Worm (Caenorhabditis elegans) whole organism, late embryonic: ENCODE results near the gene srbc-25.

Source experiments
- C38D4.7 ChIP-seq: fragments of 200-800 bp; sonication (Bioruptor generic); optimal IDR thresholded peaks from 2 replicates; lab custom pipeline; 2018; ENCODE audit warnings: mild to moderate bottlenecking, missing genetic modification characterization, moderate library complexity, missing compliant biosample characterization
- F13H6.1 ChIP-seq: sonication (generic microtip); optimal IDR thresholded peaks from 2 replicates; lab custom pipeline; 2016; ENCODE audit warnings: missing genetic modification characterization, missing compliant biosample characterization
- T23F11.4 ChIP-seq: fragments of 200-800 bp; sonication (Bioruptor generic); optimal IDR thresholded peaks from 2 replicates; lab custom pipeline; 2018; ENCODE audit warnings: mild to moderate bottlenecking, missing genetic modification characterization, missing compliant biosample characterization
- ahr-1 ChIP-seq: sonication (generic microtip); optimal IDR thresholded peaks from 2 replicates; lab custom pipeline; 2016; ENCODE audit warnings: missing genetic modification characterization, missing compliant biosample characterization
- ceh-14 ChIP-seq: sonication (generic microtip); optimal IDR thresholded peaks from 2 replicates; lab custom pipeline; 2016; ENCODE audit warnings: missing genotype, missing genetic modification characterization, missing compliant biosample characterization
- ceh-18 ChIP-seq: sonication (generic microtip); optimal IDR thresholded peaks from 2 replicates; lab custom pipeline; 2016; ENCODE audit warnings: missing genetic modification characterization, missing compliant biosample characterization
- ceh-19 ChIP-seq: fragments of 200-800 bp; sonication (Bioruptor generic); optimal IDR thresholded peaks from 2 replicates; lab custom pipeline; 2018; ENCODE audit warnings: mild to moderate bottlenecking, missing genetic modification characterization, missing compliant biosample characterization
- ceh-22 ChIP-seq: sonication (generic microtip); optimal IDR thresholded peaks from 2 replicates; lab custom pipeline; 2017; ENCODE audit warnings: missing biosample characterization, missing genetic modification characterization
- ceh-30 ChIP-seq: fragments of 150-350 bp; optimal IDR thresholded peaks from 2 replicates; lab custom pipeline; 2014; ENCODE audit warnings: missing biosample characterization, missing genetic modification characterization
- ceh-45 ChIP-seq: fragments of 200-800 bp; sonication (Bioruptor generic); IDR thresholded peaks from 2 replicates; pipeline ENCODE4 v1.3.6; 2022; ENCODE audit warnings: missing genetic modification reagents, missing genetic modification characterization, missing compliant biosample characterization
- ceh-6 ChIP-seq: fragments of 200-800 bp; sonication (Bioruptor generic); optimal IDR thresholded peaks from 2 replicates; lab custom pipeline; 2018; ENCODE audit warnings: mild to moderate bottlenecking, missing genetic modification characterization, missing compliant biosample characterization
- che-1 ChIP-seq: sonication (generic microtip); optimal IDR thresholded peaks from 2 replicates; lab custom pipeline; 2016; ENCODE audit warnings: mild to moderate bottlenecking, missing genetic modification characterization, missing compliant biosample characterization
- elt-4 ChIP-seq: sonication (generic microtip); optimal IDR thresholded peaks from 2 replicates; lab custom pipeline; 2016; ENCODE audit warnings: missing genetic modification characterization, missing compliant biosample characterization
- ets-4 ChIP-seq: sonication (generic microtip); optimal IDR thresholded peaks from 2 replicates; lab custom pipeline; 2016; ENCODE audit warnings: missing genetic modification characterization, missing compliant biosample characterization
- eyg-1 ChIP-seq: sonication (generic microtip); optimal IDR thresholded peaks from 2 replicates; lab custom pipeline; 2016; ENCODE audit warnings: missing genotype, missing genetic modification characterization, missing compliant biosample characterization
- fax-1 ChIP-seq: sonication (generic microtip); optimal IDR thresholded peaks from 2 replicates; lab custom pipeline; 2016; ENCODE audit warnings: missing genotype, missing genetic modification characterization, missing compliant biosample characterization
- fkh-6 ChIP-seq: sonication (generic microtip); optimal IDR thresholded peaks from 2 replicates; lab custom pipeline; 2016; ENCODE audit warnings: missing genetic modification characterization, missing compliant biosample characterization
- gmeb-2 ChIP-seq: sonication (generic microtip); optimal IDR thresholded peaks from 2 replicates; lab custom pipeline; 2016; ENCODE audit warnings: missing genetic modification characterization, inconsistent platforms, missing compliant biosample characterization
- hlh-13 ChIP-seq: fragments of 200-800 bp; sonication (Bioruptor generic); optimal IDR thresholded peaks from 2 replicates; lab custom pipeline; 2018; ENCODE audit warnings: mild to moderate bottlenecking, missing genetic modification characterization, missing compliant biosample characterization
- hlh-15 ChIP-seq: sonication (generic microtip); optimal IDR thresholded peaks from 2 replicates; lab custom pipeline; 2016; ENCODE audit warnings: missing genetic modification characterization, missing compliant biosample characterization
- lim-6 ChIP-seq: sonication (generic microtip); optimal IDR thresholded peaks from 2 replicates; lab custom pipeline; 2016; ENCODE audit warnings: missing genetic modification characterization, missing compliant biosample characterization
- lin-11 ChIP-seq: fragments of 200-800 bp; sonication (Bioruptor generic); optimal IDR thresholded peaks from 2 replicates; lab custom pipeline; 2018; ENCODE audit warnings: mild to moderate bottlenecking, missing genetic modification characterization, missing compliant biosample characterization
- madf-2 ChIP-seq: sonication (generic microtip); optimal IDR thresholded peaks from 2 replicates; lab custom pipeline; 2017; ENCODE audit warnings: missing genetic modification characterization, missing compliant biosample characterization
- nfya-1 ChIP-seq: sonication (generic microtip); optimal IDR thresholded peaks from 2 replicates; lab custom pipeline; 2017; ENCODE audit warnings: missing genetic modification characterization, mild to moderate bottlenecking, missing compliant biosample characterization, antibody characterized with exemption, moderate library complexity
- nhr-11 ChIP-seq: fragments of 150-350 bp; optimal IDR thresholded peaks from 2 replicates; lab custom pipeline; 2014; ENCODE audit warnings: missing biosample characterization, missing genetic modification characterization
- nhr-232 ChIP-seq: sonication (generic microtip); optimal IDR thresholded peaks from 2 replicates; lab custom pipeline; 2016; ENCODE audit warnings: missing genetic modification characterization, missing compliant biosample characterization
- pat-9 ChIP-seq: fragments of 200-800 bp; sonication (Bioruptor generic); optimal IDR thresholded peaks from 2 replicates; lab custom pipeline; 2018; ENCODE audit warnings: mild to moderate bottlenecking, missing genetic modification characterization, moderate library complexity, missing compliant biosample characterization
- pha-4 ChIP-seq: fragments of 150-350 bp; optimal IDR thresholded peaks from 2 replicates; lab custom pipeline; 2018; ENCODE audit warnings: missing biosample characterization, missing genetic modification reagents, missing genetic modification characterization
- pqm-1 ChIP-seq: sonication (generic microtip); optimal IDR thresholded peaks from 2 replicates; lab custom pipeline; 2016; ENCODE audit warnings: missing genetic modification characterization, missing compliant biosample characterization
- pros-1 ChIP-seq: fragments of 150-350 bp; optimal IDR thresholded peaks from 2 replicates; lab custom pipeline; 2014; ENCODE audit warnings: missing biosample characterization, missing genetic modification reagents, missing genetic modification characterization
- rnt-1 ChIP-seq: sonication (generic microtip); optimal IDR thresholded peaks from 2 replicates; lab custom pipeline; 2016; ENCODE audit warnings: missing genetic modification characterization, missing compliant biosample characterization
- sox-4 ChIP-seq: sonication (generic microtip); optimal IDR thresholded peaks from 2 replicates; lab custom pipeline; 2017; ENCODE audit warnings: mild to moderate bottlenecking, missing genetic modification characterization, inconsistent platforms, missing compliant biosample characterization
- syd-9 ChIP-seq: sonication (generic microtip); optimal IDR thresholded peaks from 2 replicates; lab custom pipeline; 2016; ENCODE audit warnings: mild to moderate bottlenecking, missing genetic modification characterization, moderate library complexity, missing compliant biosample characterization
- tbx-2 ChIP-seq: sonication (generic microtip); optimal IDR thresholded peaks from 2 replicates; lab custom pipeline; 2016; ENCODE audit warnings: missing genetic modification characterization, missing compliant biosample characterization
- tbx-7 ChIP-seq: sonication (generic microtip); optimal IDR thresholded peaks from 2 replicates; lab custom pipeline; 2016; ENCODE audit warnings: missing genotype, missing genetic modification characterization, missing compliant biosample characterization
- unc-3 ChIP-seq, 2 experiments: fragments of 200-800 bp in 1 of 2; sonication (Bioruptor generic) in 1 of 2; sonication (generic microtip) in 1 of 2; conservative IDR thresholded peaks in 1 of 2; optimal IDR thresholded peaks in 1 of 2; 2 replicates each; pipeline versions ENCODE4 v1.3.6 to Lab custom; 2016 to 2022; ENCODE audit warnings: missing compliant biosample characterization in 2 of 2, missing genetic modification characterization in 2 of 2, missing genetic modification reagents in 1 of 2
- unc-55 ChIP-seq: sonication (generic microtip); optimal IDR thresholded peaks from 2 replicates; lab custom pipeline; 2017; ENCODE audit warnings: missing biosample characterization, missing genetic modification reagents, missing genetic modification characterization
- zip-5 ChIP-seq: sonication (generic microtip); optimal IDR thresholded peaks from 2 replicates; lab custom pipeline; 2016; ENCODE audit warnings: missing genetic modification characterization, missing compliant biosample characterization

Gene srbc-25

ce11 chrV:17215602-17216001 lies 41.8 kb downstream of the srbc-25 start:
- TF ChIP-seq syd-9 (tag; lab: Kevin White, UChicago) (no peak), fkh-6 (tag; lab: Kevin White, UChicago) (no peak), ceh-19 (GFP tag; lab: Kevin White, UChicago) (no peak), nfya-1 (tag; lab: Kevin White, UChicago) (no peak), pat-9 (no peak), pha-4 (tag; lab: Kevin White, UChicago) (no peak)
- TF ChIP-seq, all 69 proteins: peak for 0

- TF ChIP-seq nhr-11 (tag; lab: Kevin White, UChicago) (no peak), madf-2 (no peak), ceh-14 (tag; lab: Kevin White, UChicago) (no peak), rnt-1 (tag; lab: Kevin White, UChicago) (no peak), pat-9 (no peak), ceh-45 (no peak), zip-5 (no peak), unc-55 (no peak), lin-11 (tag; lab: Kevin White, UChicago) (no peak), fkh-6 (tag; lab: Kevin White, UChicago) (no peak), nhr-232 (tag; lab: Kevin White, UChicago) (no peak), eyg-1 (no peak), ets-4 (tag; lab: Kevin White, UChicago) (no peak), tbx-2 (tag; lab: Kevin White, UChicago) (no peak)
- TF ChIP-seq, all 69 proteins: peak for 0
Measured at ce11 chrV:17217690-17218089, 43.9 kb downstream of the srbc-25 start, which contains the start of gene srbc-62. TSS of gene srbc-62 (plus strand) at chrV:17217990.

ce11 chrV:17220345-17220744 lies 46.5 kb downstream of the srbc-25 start, which contains the start of gene srh-109:
TSS of gene srh-109 (minus strand) at chrV:17220445.
- no peak for TF ChIP-seq elt-4 (tag; lab: Kevin White, UChicago)
- no peak for TF ChIP-seq F13H6.1 (tag; lab: Kevin White, UChicago)
- TF ChIP-seq hlh-13 (GFP tag; lab: Kevin White, UChicago) = no peak
- TF ChIP-seq lin-11 (tag; lab: Kevin White, UChicago) = no peak
- TF ChIP-seq unc-3 (GFP tag; conservative IDR thresholded peaks at IDR 0.05; lab: Robert Waterston, UW) = no peak
- no peak for TF ChIP-seq unc-3 (tag; optimal IDR thresholded peaks at IDR 0.05; lab: Kevin White, UChicago)
- no peak for TF ChIP-seq eyg-1
- no peak for TF ChIP-seq ceh-30 (tag; lab: Kevin White, UChicago)
- TF ChIP-seq fax-1 (tag; lab: Kevin White, UChicago) = no peak
- TF ChIP-seq ceh-22 (tag; lab: Kevin White, UChicago) = no peak
- no peak for TF ChIP-seq madf-2

- no peak for TF ChIP-seq hlh-15 (tag; lab: Kevin White, UChicago)
- TF ChIP-seq ceh-6 (GFP tag; lab: Kevin White, UChicago) = no peak
- no peak for TF ChIP-seq pqm-1 (tag; lab: Kevin White, UChicago)
- no peak for TF ChIP-seq pat-9
- no peak for TF ChIP-seq nhr-232 (tag; lab: Kevin White, UChicago)
- no peak for TF ChIP-seq C38D4.7 (GFP tag; lab: Kevin White, UChicago)
- TF ChIP-seq unc-55 = no peak
- TF ChIP-seq gmeb-2 = no peak
- no peak for TF ChIP-seq pros-1
- no peak for TF ChIP-seq unc-3 (GFP tag; conservative IDR thresholded peaks at IDR 0.05; lab: Robert Waterston, UW)
- no peak for TF ChIP-seq unc-3 (tag; optimal IDR thresholded peaks at IDR 0.05; lab: Kevin White, UChicago)
- TF ChIP-seq che-1 = no peak
- no peak for TF ChIP-seq ceh-22 (tag; lab: Kevin White, UChicago)
- no peak for TF ChIP-seq sox-4 (tag; lab: Kevin White, UChicago)
- TF ChIP-seq tbx-7 (tag; lab: Kevin White, UChicago) = no peak
- no peak for TF ChIP-seq lim-6 (tag; lab: Kevin White, UChicago)
- TF ChIP-seq ahr-1 (tag; lab: Kevin White, UChicago) = no peak
- no peak for TF ChIP-seq nhr-11 (tag; lab: Kevin White, UChicago)
- TF ChIP-seq ceh-18 (tag; lab: Kevin White, UChicago) = no peak
- TF ChIP-seq T23F11.4 (GFP tag; lab: Kevin White, UChicago) = no peak
- TF ChIP-seq pha-4 (tag; lab: Kevin White, UChicago) = no peak
Measured at ce11 chrV:17223305-17223704, 49.5 kb downstream of the srbc-25 start, which contains the start of gene srh-252. TSS of gene srh-252 (minus strand) at chrV:17223405.
